Worm (Caenorhabditis elegans): ENCODE measurements around the gene sre-35.

The sre-35 gene

DNA sequence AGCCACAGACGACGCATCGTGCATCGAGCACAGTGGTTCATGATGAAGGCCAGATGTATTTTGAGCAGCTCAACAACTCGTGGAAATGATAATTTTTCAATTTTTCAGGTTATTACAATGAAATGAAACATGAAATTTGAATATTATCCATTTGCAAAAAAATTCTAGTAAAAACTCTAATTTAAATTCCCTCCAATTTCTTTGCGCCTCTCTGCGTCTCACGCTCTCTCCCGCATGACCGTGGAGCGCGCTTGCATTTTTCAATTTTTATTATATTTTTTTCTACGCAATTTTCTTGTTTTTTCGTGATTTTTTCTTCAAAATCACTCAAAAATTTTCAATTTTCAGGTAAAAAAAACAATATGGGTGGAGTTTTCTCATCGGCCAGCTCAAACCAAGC is 6.8 kb upstream of the sre-35 start, which contains the start of gene tag-281 (continued):
- TF ChIP-seq gmeb-1 (tag; optimal IDR thresholded peaks at IDR 0.05) (peak; percentile 99), nhr-25 (tag; optimal IDR thresholded peaks at IDR 0.05) (peak; percentile 81), aly-2 (tag; optimal IDR thresholded peaks at IDR 0.05) (no peak), ztf-4 (tag; optimal IDR thresholded peaks at IDR 0.05) (peak; percentile 36), C34F6.9 (tag; optimal IDR thresholded peaks at IDR 0.05) (peak; percentile 85), ceh-82 (tag; optimal IDR thresholded peaks at IDR 0.05) (no peak), F13H6.1 (tag; optimal IDR thresholded peaks at IDR 0.05) (peak; percentile 74), blmp-1 (tag; optimal IDR thresholded peaks at IDR 0.05; ENCODE audit: insufficient read depth) (no peak), ZK546.5 (tag; optimal IDR thresholded peaks at IDR 0.05) (peak; percentile 47), skn-1 (tag; optimal IDR thresholded peaks at IDR 0.05) (no peak)

DNA sequence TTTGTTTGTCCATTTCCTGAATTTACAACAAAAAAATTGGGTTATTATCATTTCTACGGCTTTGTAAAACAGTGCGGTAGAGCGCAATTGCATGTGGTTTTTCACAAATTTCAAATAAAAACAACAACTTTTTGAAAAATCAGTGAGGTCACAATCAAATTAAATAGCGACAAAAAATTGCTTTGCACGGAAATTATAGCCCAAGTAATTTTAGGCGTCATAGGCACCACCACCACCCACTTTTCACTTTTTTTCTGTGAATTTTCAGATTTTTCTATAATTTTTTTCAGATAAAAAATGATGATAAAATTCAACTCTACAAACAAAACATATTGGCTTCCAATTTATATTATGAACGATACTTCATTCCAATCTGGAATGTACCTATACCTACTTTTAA is 4.6 kb upstream of the sre-35 start, which contains the start of gene sre-38:
Gene sre-38 (plus strand): TSS at position 301 of the 400 bp plus-strand sequence.
- TF ChIP-seq nhr-21 (tag; optimal IDR thresholded peaks at IDR 0.05): no peak
- no peak for TF ChIP-seq lin-39 (tag; optimal IDR thresholded peaks at IDR 0.05)
- TF ChIP-seq elt-3 (tag; optimal IDR thresholded peaks at IDR 0.05): no peak
- no peak for TF ChIP-seq snpc-4 (tag; optimal IDR thresholded peaks at IDR 0.05)

DNA sequence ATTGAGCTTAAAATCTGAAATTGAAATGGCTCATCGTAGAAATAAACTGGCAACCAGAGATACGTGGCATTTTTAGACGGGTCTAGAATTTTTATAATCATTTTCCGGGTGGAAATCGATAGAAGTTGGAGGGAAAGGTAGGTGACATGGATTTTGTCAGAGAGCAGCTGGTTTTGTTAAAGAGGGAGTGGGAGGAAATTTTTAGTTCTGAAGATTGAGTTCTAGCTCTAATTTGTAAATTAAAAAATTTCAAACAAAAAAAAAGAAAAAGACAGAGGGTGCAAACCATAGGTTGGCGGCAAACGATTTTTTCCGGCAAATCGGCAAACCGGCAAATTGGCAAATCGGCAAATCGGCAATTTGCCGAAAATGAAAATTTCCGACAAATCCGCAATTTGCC is 4.0 kb upstream of the sre-35 start, which contains the start of gene sre-32:
Gene sre-32 (minus strand): TSS at position 101 of the 400 bp plus-strand sequence.
- TF ChIP-seq nhr-12 (tag; optimal IDR thresholded peaks at IDR 0.05) (no peak), aly-2 (tag; optimal IDR thresholded peaks at IDR 0.05) (no peak), mab-5 (tag; optimal IDR thresholded peaks at IDR 0.05) (no peak), unc-62 (GFP tag; optimal IDR thresholded peaks at IDR 0.05) (no peak), zag-1 (tag; optimal IDR thresholded peaks at IDR 0.05) (no peak), lsy-2 (tag; optimal IDR thresholded peaks at IDR 0.05) (no peak), lin-39 (tag; optimal IDR thresholded peaks at IDR 0.05) (no peak)

DNA sequence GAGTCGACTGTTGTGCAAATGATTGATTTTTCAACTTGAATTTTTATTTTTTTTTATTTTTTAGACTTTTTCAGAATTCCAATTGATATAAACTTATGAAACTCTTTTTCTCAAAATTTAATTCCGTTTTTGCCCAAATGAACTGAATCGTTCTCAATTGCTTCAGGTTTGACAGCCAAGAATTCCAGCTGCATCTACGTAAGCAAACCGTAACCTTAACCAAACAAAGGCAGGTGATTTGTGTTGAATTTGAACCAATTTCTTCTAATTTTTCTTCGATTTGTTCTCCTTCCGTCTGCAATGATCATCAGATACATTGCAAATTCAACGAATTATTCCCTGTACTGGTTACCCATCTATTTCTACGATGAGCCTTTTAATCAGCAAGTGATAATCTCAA is 2.8 kb downstream of the sre-35 start, which contains the start of gene sre-34:
Gene sre-34 (plus strand): TSS at position 301 of the 400 bp plus-strand sequence.
- TF ChIP-seq nhr-21 (tag; optimal IDR thresholded peaks at IDR 0.05): no peak
- no peak for TF ChIP-seq sma-9 (GFP tag; optimal IDR thresholded peaks at IDR 0.05)
- TF ChIP-seq sma-9 (tag; optimal IDR thresholded peaks at IDR 0.05): no peak
- no peak for TF ChIP-seq Y55F3AM.14 (GFP tag; optimal IDR thresholded peaks at IDR 0.05)
- no peak for TF ChIP-seq nhr-237 (tag; optimal IDR thresholded peaks at IDR 0.05)
- TF ChIP-seq mab-5 (tag; optimal IDR thresholded peaks at IDR 0.05): no peak
- no peak for TF ChIP-seq nhr-10 (tag; optimal IDR thresholded peaks at IDR 0.05)
- TF ChIP-seq mbf-1 (tag; optimal IDR thresholded peaks at IDR 0.05): no peak

DNA sequence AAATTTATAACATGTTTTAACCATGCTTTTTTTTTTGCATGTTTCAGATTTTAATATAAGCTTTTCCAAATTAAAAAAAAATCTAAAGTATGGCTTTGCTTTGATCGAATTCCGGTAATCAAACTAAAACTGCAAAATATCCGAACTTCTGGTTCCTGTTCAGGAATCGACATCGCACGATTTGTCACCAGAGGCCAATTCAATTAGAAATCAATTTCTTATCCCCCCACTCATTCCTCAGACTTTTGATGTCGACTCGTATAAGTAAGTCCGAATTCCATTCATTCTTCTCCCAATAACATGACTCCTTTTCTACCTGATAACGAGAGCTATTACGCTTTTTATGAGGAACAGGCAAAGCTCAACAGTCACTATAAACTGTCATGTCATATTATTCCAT is 4.4 kb downstream of the sre-35 start, which contains the start of gene srh-27:
Gene srh-27 (plus strand): TSS at position 301 of the 400 bp plus-strand sequence.
- no peak for TF ChIP-seq mab-5 (tag; optimal IDR thresholded peaks at IDR 0.05)
- no peak for TF ChIP-seq lsy-2 (tag; optimal IDR thresholded peaks at IDR 0.05)
- no peak for TF ChIP-seq nhr-129 (tag; optimal IDR thresholded peaks at IDR 0.05)
- no peak for TF ChIP-seq nhr-77 (tag; optimal IDR thresholded peaks at IDR 0.05)

DNA sequence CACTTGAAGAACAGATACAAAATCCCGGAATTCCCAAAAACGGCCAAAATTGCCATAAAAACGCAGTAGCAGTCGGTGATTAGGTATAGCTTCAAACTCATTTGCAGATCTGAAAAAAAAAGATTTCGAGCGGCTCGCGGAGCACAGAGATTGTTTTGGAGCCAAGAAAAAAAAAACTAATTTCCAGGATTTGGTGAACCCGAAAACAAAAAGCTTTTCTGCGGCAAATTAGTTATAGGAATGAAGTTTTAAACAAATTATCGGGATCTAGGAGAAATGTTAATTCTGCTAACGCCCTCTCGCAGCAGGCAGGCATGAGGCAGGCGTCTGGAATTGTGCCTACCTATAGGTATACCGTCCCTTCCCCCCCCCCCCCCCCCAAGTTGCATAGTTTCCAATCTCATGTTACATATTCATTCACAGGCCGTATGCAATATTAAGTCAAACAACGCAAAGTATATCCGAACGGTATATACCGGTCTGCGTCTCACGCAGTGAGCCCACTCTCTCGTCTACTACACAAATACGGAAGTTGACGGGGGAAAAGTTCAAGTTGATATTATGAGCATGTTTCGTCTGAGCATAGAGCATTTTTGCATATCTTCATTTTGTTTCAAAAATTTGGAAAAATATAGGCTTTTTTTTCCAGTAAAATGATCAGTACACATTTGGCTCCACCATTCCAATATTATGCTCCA is 7.8 kb downstream of the sre-35 start, which contains the start of the genes W05H5.1 and pitr-6:
Gene W05H5.1 (minus strand): TSS at position 101 of the 698 bp plus-strand sequence.
Gene pitr-6 (plus strand): TSS at position 648 of the 698 bp plus-strand sequence.
- TF ChIP-seq nhr-25 (tag; optimal IDR thresholded peaks at IDR 0.05): no peak
- no peak for TF ChIP-seq lin-13 (GFP tag; optimal IDR thresholded peaks at IDR 0.05)
- no peak for TF ChIP-seq R02D3.7 (tag; optimal IDR thresholded peaks at IDR 0.05)
- TF ChIP-seq elt-1 (tag; optimal IDR thresholded peaks at IDR 0.05): no peak
- TF ChIP-seq snpc-4 (tag; optimal IDR thresholded peaks at IDR 0.05): no peak
- TF ChIP-seq unc-55 (GFP tag; optimal IDR thresholded peaks at IDR 0.05): no peak
- no peak for TF ChIP-seq ceh-82 (tag; optimal IDR thresholded peaks at IDR 0.05)
- no peak for TF ChIP-seq nhr-11 (tag; optimal IDR thresholded peaks at IDR 0.05)
- no peak for TF ChIP-seq lin-11 (tag; optimal IDR thresholded peaks at IDR 0.05)
- TF ChIP-seq crh-2 (tag; optimal IDR thresholded peaks at IDR 0.05): no peak
- TF ChIP-seq aly-2 (tag; optimal IDR thresholded peaks at IDR 0.05): no peak
- TF ChIP-seq egl-27 (tag; optimal IDR thresholded peaks at IDR 0.05): no peak

Data from whole organism, L2 larva.